Worm (Caenorhabditis elegans): ENCODE measurements around the gene spe-26.

spe-26 gene

ce11 chrIV:10380626-10381025, 11.1 kb downstream of the spe-26 start:
- peak; percentile 67; the same call in 1 of the 2 replicates for TF ChIP-seq zfh-2 (GFP tag; conservative IDR thresholded peaks at IDR 0.05)
- no peak for TF ChIP-seq snpc-1.3 (tag; optimal IDR thresholded peaks at IDR 0.05; ENCODE audit: insufficient read depth)
- no peak for TF ChIP-seq ceh-40 (GFP tag; IDR thresholded peaks at IDR 0.05)
- TF ChIP-seq dpl-1 (GFP tag; optimal IDR thresholded peaks at IDR 0.05), result no peak
- TF ChIP-seq dox-1 (GFP tag; IDR thresholded peaks at IDR 0.05), result peak; percentile 45
- no peak for TF ChIP-seq K11D2.4 (GFP tag; IDR thresholded peaks at IDR 0.05)
- TF ChIP-seq Y56A3A.18 (GFP tag; IDR thresholded peaks at IDR 0.05), result peak; percentile 82; the same call in 1 of the 2 replicates
- TF ChIP-seq xnd-1 (tag; optimal IDR thresholded peaks at IDR 0.05), result peak; percentile 67
- peak; percentile 27 for TF ChIP-seq ztf-26 (tag; optimal IDR thresholded peaks at IDR 0.05)
- no peak for TF ChIP-seq pha-4 (tag; optimal IDR thresholded peaks at IDR 0.05)
- TF ChIP-seq F57A8.1 (GFP tag; optimal IDR thresholded peaks at IDR 0.05), result no peak
- TF ChIP-seq ccch-3 (GFP tag; optimal IDR thresholded peaks at IDR 0.05), result no peak
- TF ChIP-seq F52B5.7 (tag; optimal IDR thresholded peaks at IDR 0.05), result no peak
- TF ChIP-seq cebp-1 (GFP tag; IDR thresholded peaks at IDR 0.05), result no peak
- TF ChIP-seq cebp-1 (tag; optimal IDR thresholded peaks at IDR 0.05), result peak; percentile 74
- TF ChIP-seq Y67H2A.10 (GFP tag; conservative IDR thresholded peaks at IDR 0.05), result 0 out of 2 replicates have a peak, but pooled peaks have one; percentile 7
- no peak for TF ChIP-seq ets-4 (GFP tag; optimal IDR thresholded peaks at IDR 0.05)
- no peak for TF ChIP-seq unc-62 (GFP tag; optimal IDR thresholded peaks at IDR 0.05)
- peak; percentile 1 for TF ChIP-seq chd-7 (tag; optimal IDR thresholded peaks at IDR 0.05)
- TF ChIP-seq mes-4 (tag; optimal IDR thresholded peaks at IDR 0.05), result no peak
- TF ChIP-seq F10E7.11 (tag; optimal IDR thresholded peaks at IDR 0.05), result no peak
- TF ChIP-seq snpc-1.1 (tag; optimal IDR thresholded peaks at IDR 0.05; ENCODE audit: insufficient read depth), result no peak
- TF ChIP-seq ZK185.1 (tag; optimal IDR thresholded peaks at IDR 0.05; ENCODE audit: poor library complexity, severe bottlenecking), result no peak
- no peak for TF ChIP-seq Y79H2A.3 (GFP tag; conservative IDR thresholded peaks at IDR 0.05)
- TF ChIP-seq lin-35 (GFP tag; optimal IDR thresholded peaks at IDR 0.05), result no peak
- TF ChIP-seq aptf-2 (GFP tag; conservative IDR thresholded peaks at IDR 0.05), result no peak
- TF ChIP-seq F33H1.4 (GFP tag; IDR thresholded peaks at IDR 0.05), result peak; percentile 15; the same call in 1 of the 2 replicates
- 0 out of 2 replicates have a peak, but pooled peaks have one; percentile 44 for TF ChIP-seq B0336.3 (GFP tag; IDR thresholded peaks at IDR 0.05)
- TF ChIP-seq nhr-120 (GFP tag; IDR thresholded peaks at IDR 0.05), result no peak
- no peak for TF ChIP-seq nfya-2 (GFP tag; IDR thresholded peaks at IDR 0.05)
- no peak for TF ChIP-seq hlh-26 (GFP tag; conservative IDR thresholded peaks at IDR 0.05)
- TF ChIP-seq bed-2 (GFP tag; IDR thresholded peaks at IDR 0.05), result no peak
- no peak for TF ChIP-seq sptf-2 (GFP tag; optimal IDR thresholded peaks at IDR 0.05)
- TF ChIP-seq egrh-3 (GFP tag; IDR thresholded peaks at IDR 0.05), result no peak
- peak; percentile 70 for TF ChIP-seq efl-1 (GFP tag; optimal IDR thresholded peaks at IDR 0.05)
- TF ChIP-seq C17E4.6 (GFP tag; IDR thresholded peaks at IDR 0.05), result no peak
- TF ChIP-seq lin-54 (GFP tag; optimal IDR thresholded peaks at IDR 0.05), result peak; percentile 16
- no peak for TF ChIP-seq B0019.2 (GFP tag; conservative IDR thresholded peaks at IDR 0.05)
- TF ChIP-seq F22D6.2 (tag; optimal IDR thresholded peaks at IDR 0.05), result no peak
- peak; percentile 28 for TF ChIP-seq somi-1 (GFP tag; optimal IDR thresholded peaks at IDR 0.05)
- no peak for TF ChIP-seq T26A5.8 (tag; optimal IDR thresholded peaks at IDR 0.05)
- TF ChIP-seq rec-8 (tag; optimal IDR thresholded peaks at IDR 0.05), result no peak
- TF ChIP-seq snpc-4 (GFP tag; optimal IDR thresholded peaks at IDR 0.05), result no peak
- TF ChIP-seq snpc-4 (tag; optimal IDR thresholded peaks at IDR 0.05), result peak in 1 of 4 experiments; percentile 20
- no peak for TF ChIP-seq nhr-179 (tag; optimal IDR thresholded peaks at IDR 0.05)
- TF ChIP-seq ekl-4 (GFP tag; IDR thresholded peaks at IDR 0.05), result no peak
- no peak for TF ChIP-seq atf-7 (tag; optimal IDR thresholded peaks at IDR 0.05)
- TF ChIP-seq ama-1 (optimal IDR thresholded peaks at IDR 0.05), result no peak
- TF ChIP-seq ama-1 (GFP tag; optimal IDR thresholded peaks at IDR 0.05), result no peak
- no peak for TF ChIP-seq athp-1 (tag; optimal IDR thresholded peaks at IDR 0.05)
